Fruit fly (Drosophila melanogaster) Kc167 (cell line): ENCODE results near the gene Syn1.

Source experiments
- Myc ChIP-seq: fragments of >200 bp; optimal IDR thresholded peaks from 2 replicates; lab custom pipeline; 2017; ENCODE audit warnings: missing external identifiers
- Sin3A ChIP-seq: fragments of >200 bp; optimal IDR thresholded peaks from 2 replicates; lab custom pipeline; 2018; ENCODE audit warnings: missing external identifiers
- insv ChIP-seq: fragments of >200 bp; optimal IDR thresholded peaks from 3 replicates; lab custom pipeline; 2018; ENCODE audit warnings: missing external identifiers
- psq ChIP-seq: fragments of >200 bp; optimal IDR thresholded peaks from 2 replicates; lab custom pipeline; 2017; ENCODE audit warnings: missing external identifiers

DNA sequence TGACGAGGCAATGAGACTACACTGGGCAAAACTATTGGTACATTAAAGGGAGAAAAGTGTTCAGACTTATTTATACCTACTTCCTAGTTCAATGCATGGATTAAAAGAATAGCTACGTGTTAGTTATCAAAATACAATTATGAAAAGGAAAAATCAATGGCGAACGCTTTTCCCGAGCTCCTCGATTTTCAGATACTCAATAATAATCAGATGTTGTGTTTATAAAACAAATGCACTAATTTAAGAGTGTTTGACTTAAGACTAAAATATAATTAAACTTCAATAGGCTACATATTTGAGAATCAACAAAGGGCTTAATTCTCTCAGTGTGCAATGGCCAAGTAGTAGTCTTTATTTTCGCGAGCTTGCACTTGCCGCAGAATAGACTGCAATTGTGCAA is 54.4 kb downstream of the Syn1 start:
- TF ChIP-seq Myc (lab: Kevin White, UChicago) (no peak), Sin3A (lab: Kevin White, UChicago) (no peak), psq (lab: Kevin White, UChicago) (no peak), insv (no peak)
